Fruit fly (Drosophila melanogaster) whole organism, embryonic: Measurements from ENCODE around the gene CG11679.
A peak's percentile ranks its signal among the peaks of the same experiment; 100 is the strongest.

Experiments
- Aef1 ChIP-seq: fragments of 200-800 bp; sonication (Bioruptor generic); IDR thresholded peaks from 3 replicates; pipeline ENCODE4 v1.3.6; 2022; ENCODE audit warnings: missing biosample characterization, missing genetic modification characterization
- Asciz ChIP-seq: fragments of 200-800 bp; sonication (Bioruptor generic); optimal IDR thresholded peaks from 2 replicates; lab custom pipeline; 2017; ENCODE audit warnings: missing biosample characterization, mild to moderate bottlenecking, missing genetic modification characterization, missing genetic modification reagents
- CG10147 ChIP-seq: fragments of 200-800 bp; sonication (Bioruptor generic); optimal IDR thresholded peaks from 2 replicates; lab custom pipeline; 2019; ENCODE audit warnings: missing biosample characterization, mild to moderate bottlenecking, missing genetic modification characterization, moderate library complexity
- CG11085 ChIP-seq: fragments of 200-800 bp; sonication (Bioruptor generic); IDR thresholded peaks from 2 replicates; pipeline ENCODE4 v1.3.6; 2022; ENCODE audit warnings: missing biosample characterization, missing genetic modification characterization
- CG14014 ChIP-seq: fragments of 200-800 bp; sonication (Bioruptor generic); IDR thresholded peaks from 2 replicates; pipeline ENCODE4 v1.3.6; 2022; ENCODE audit warnings: missing biosample characterization, missing genetic modification characterization
- CG14860 ChIP-seq: fragments of 200-800 bp; sonication (Bioruptor generic); IDR thresholded peaks from 3 replicates; pipeline ENCODE4 v1.3.6; 2022; ENCODE audit warnings: missing biosample characterization, missing genetic modification characterization; ENCODE audit not compliant: partially characterized antibody
- CG1529 ChIP-seq: fragments of 200-800 bp; sonication (Bioruptor generic); optimal IDR thresholded peaks from 3 replicates; lab custom pipeline; 2018; ENCODE audit warnings: missing biosample characterization, missing genetic modification characterization
- CG15696 ChIP-seq: fragments of 200-800 bp; sonication (Bioruptor generic); optimal IDR thresholded peaks from 2 replicates; lab custom pipeline; 2019; ENCODE audit warnings: missing biosample characterization, mild to moderate bottlenecking, missing genetic modification characterization, moderate library complexity
- CG17186 ChIP-seq: fragments of 200-800 bp; sonication (Bioruptor generic); optimal IDR thresholded peaks from 3 replicates; lab custom pipeline; 2017; ENCODE audit warnings: missing biosample characterization, missing genetic modification reagents, missing genetic modification characterization
- CG1792 ChIP-seq: fragments of 200-800 bp; sonication (Bioruptor generic); optimal IDR thresholded peaks from 2 replicates; lab custom pipeline; 2016; ENCODE audit warnings: missing biosample characterization, missing genetic modification characterization
- CG2875 ChIP-seq: fragments of 200-800 bp; sonication (Bioruptor generic); optimal IDR thresholded peaks from 2 replicates; lab custom pipeline; 2017; ENCODE audit warnings: missing biosample characterization, mild to moderate bottlenecking, missing genetic modification characterization, missing genetic modification reagents
- CG3163 ChIP-seq: fragments of 200-800 bp; sonication (Bioruptor generic); optimal IDR thresholded peaks from 3 replicates; lab custom pipeline; 2016; ENCODE audit warnings: missing biosample characterization, missing genetic modification characterization
- CG3838 ChIP-seq: fragments of 200-800 bp; sonication (Bioruptor generic); optimal IDR thresholded peaks from 3 replicates; lab custom pipeline; 2016; ENCODE audit warnings: missing biosample characterization, missing genetic modification characterization
- CG4730 ChIP-seq: fragments of 200-800 bp; sonication (Bioruptor generic); IDR thresholded peaks from 2 replicates; pipeline ENCODE4 v1.3.6; 2022; ENCODE audit warnings: missing biosample characterization, missing genetic modification characterization
- CG7928 ChIP-seq: fragments of 200-800 bp; sonication (Bioruptor generic); optimal IDR thresholded peaks from 2 replicates; lab custom pipeline; 2017; ENCODE audit warnings: missing biosample characterization, mild to moderate bottlenecking, missing genetic modification characterization
- CG9437 ChIP-seq: fragments of 200-800 bp; sonication (Bioruptor generic); optimal IDR thresholded peaks from 2 replicates; lab custom pipeline; 2018; ENCODE audit warnings: missing biosample characterization, mild to moderate bottlenecking, missing genetic modification characterization
- Dad ChIP-seq: fragments of 200-800 bp; sonication (Bioruptor generic); optimal IDR thresholded peaks from 3 replicates; lab custom pipeline; 2016; ENCODE audit warnings: missing biosample characterization, missing genetic modification characterization
- Doc2 ChIP-seq: fragments of 200-800 bp; sonication (Bioruptor generic); IDR thresholded peaks from 2 replicates; pipeline ENCODE4 v1.3.6; 2022; ENCODE audit warnings: missing biosample characterization, missing genetic modification characterization
- Dref ChIP-seq: fragments of 200-800 bp; sonication (Bioruptor generic); IDR thresholded peaks from 2 replicates; pipeline ENCODE4 v1.3.6; 2022; ENCODE audit warnings: missing biosample characterization, missing genetic modification characterization
- Ets65A ChIP-seq: fragments of 200-800 bp; sonication (Bioruptor generic); peaks from one replicate; lab custom pipeline; 2016; ENCODE audit warnings: missing biosample characterization, missing genetic modification characterization
- Lpt ChIP-seq: fragments of >200 bp; optimal IDR thresholded peaks from 2 replicates; lab custom pipeline; 2018; ENCODE audit warnings: missing biosample characterization, missing genetic modification characterization
- Oli ChIP-seq: fragments of 200-800 bp; sonication (Bioruptor generic); optimal IDR thresholded peaks from 2 replicates; lab custom pipeline; 2018; ENCODE audit warnings: missing biosample characterization, mild to moderate bottlenecking, missing genetic modification characterization, moderate library complexity
- PHDP ChIP-seq: fragments of 200-800 bp; sonication (Bioruptor generic); optimal IDR thresholded peaks from 3 replicates; lab custom pipeline; 2018; ENCODE audit warnings: missing biosample characterization, mild to moderate bottlenecking, missing genetic modification characterization, moderate library complexity
- Scr ChIP-seq: fragments of 200-800 bp; sonication (Bioruptor generic); IDR thresholded peaks from 2 replicates; pipeline ENCODE4 v1.3.6; 2022; ENCODE audit warnings: missing biosample characterization, missing genetic modification characterization; ENCODE audit not compliant: partially characterized antibody
- Side ChIP-seq: fragments of 200-800 bp; sonication (Bioruptor generic); optimal IDR thresholded peaks from 2 replicates; lab custom pipeline; 2016; ENCODE audit warnings: missing biosample characterization, missing genetic modification characterization
- Sry-β ChIP-seq: fragments of 200-800 bp; sonication (Bioruptor generic); optimal IDR thresholded peaks from 2 replicates; lab custom pipeline; 2018; ENCODE audit warnings: missing biosample characterization, mild to moderate bottlenecking, missing genetic modification characterization, moderate library complexity
- Stat92E ChIP-seq, 3 experiments: fragments of >200 bp in 2 of 3; fragments of 200-800 bp in 1 of 3; sonication (Bioruptor generic) in 1 of 3; optimal IDR thresholded peaks; 2 replicates each; lab custom pipeline; 2017 to 2019; ENCODE audit warnings: missing biosample characterization in 3 of 3, missing genetic modification characterization in 3 of 3, mild to moderate bottlenecking in 1 of 3, moderate library complexity in 1 of 3
- Taf1 ChIP-seq: fragments of 200-800 bp; sonication (Bioruptor generic); IDR thresholded peaks from 2 replicates; pipeline ENCODE4 v1.3.6; 2022; ENCODE audit warnings: missing biosample characterization, missing genetic modification characterization
- Vsx1 ChIP-seq: fragments of 200-800 bp; sonication (Bioruptor generic); optimal IDR thresholded peaks from 2 replicates; lab custom pipeline; 2017; ENCODE audit warnings: missing biosample characterization, mild to moderate bottlenecking, missing genetic modification characterization, missing genetic modification reagents
- ab ChIP-seq: fragments of 200-800 bp; sonication (Bioruptor generic); optimal IDR thresholded peaks from 2 replicates; lab custom pipeline; 2016; ENCODE audit warnings: missing biosample characterization, missing genetic modification characterization
- az2 ChIP-seq: fragments of 200-800 bp; sonication (Bioruptor generic); optimal IDR thresholded peaks from 3 replicates; lab custom pipeline; 2016; ENCODE audit warnings: missing biosample characterization, missing genetic modification characterization
- dan ChIP-seq: fragments of 200-800 bp; sonication (Bioruptor generic); IDR thresholded peaks from 2 replicates; pipeline ENCODE4 v1.3.6; 2022; ENCODE audit warnings: missing biosample characterization, missing genetic modification characterization
- emc ChIP-seq: fragments of 200-800 bp; sonication (Bioruptor generic); optimal IDR thresholded peaks from 2 replicates; lab custom pipeline; 2016; ENCODE audit warnings: missing biosample characterization, missing genetic modification characterization
- ewg ChIP-seq: fragments of 200-800 bp; sonication (Bioruptor generic); optimal IDR thresholded peaks from 3 replicates; lab custom pipeline; 2017; ENCODE audit warnings: mild to moderate bottlenecking, missing biosample characterization, missing genetic modification reagents, missing genetic modification characterization
- fd102C ChIP-seq: fragments of 200-800 bp; sonication (Bioruptor generic); optimal IDR thresholded peaks from 2 replicates; lab custom pipeline; 2018; ENCODE audit warnings: missing biosample characterization, mild to moderate bottlenecking, missing genetic modification characterization, moderate library complexity
- gce ChIP-seq: fragments of 200-800 bp; sonication (Bioruptor generic); IDR thresholded peaks from 3 replicates; pipeline ENCODE4 v1.3.6; 2022; ENCODE audit warnings: missing biosample characterization, missing genetic modification characterization
- ind ChIP-seq: fragments of 200-800 bp; sonication (Bioruptor generic); optimal IDR thresholded peaks from 3 replicates; lab custom pipeline; 2016; ENCODE audit warnings: missing biosample characterization, missing genetic modification characterization
- inv ChIP-seq: fragments of 200-800 bp; sonication (Bioruptor generic); IDR thresholded peaks from 2 replicates; pipeline ENCODE4 v1.3.6; 2022; ENCODE audit warnings: missing biosample characterization, missing genetic modification characterization; ENCODE audit not compliant: partially characterized antibody
- jumu ChIP-seq: fragments of 200-800 bp; sonication (Bioruptor generic); optimal IDR thresholded peaks from 3 replicates; lab custom pipeline; 2016; ENCODE audit warnings: missing biosample characterization, missing genetic modification characterization
- kah ChIP-seq: fragments of 200-800 bp; sonication (Bioruptor generic); optimal IDR thresholded peaks from 2 replicates; lab custom pipeline; 2018; ENCODE audit warnings: missing biosample characterization, mild to moderate bottlenecking, missing genetic modification characterization
- kni ChIP-seq: fragments of 200-800 bp; sonication (Bioruptor generic); optimal IDR thresholded peaks from 3 replicates; lab custom pipeline; 2017; ENCODE audit warnings: mild to moderate bottlenecking, missing biosample characterization, missing genetic modification reagents, missing genetic modification characterization
- lilli ChIP-seq: fragments of 200-800 bp; sonication (Bioruptor generic); optimal IDR thresholded peaks from 3 replicates; lab custom pipeline; 2016; ENCODE audit warnings: missing biosample characterization, missing genetic modification characterization
- lola ChIP-seq, 3 experiments: fragments of >200 bp in 2 of 3; fragments of 200-800 bp in 1 of 3; sonication (Bioruptor generic) in 1 of 3; optimal IDR thresholded peaks; 2 replicates each; lab custom pipeline; 2017 to 2019; ENCODE audit warnings: missing biosample characterization in 3 of 3, missing genetic modification characterization in 3 of 3, mild to moderate bottlenecking in 1 of 3, moderate library complexity in 1 of 3
- nom ChIP-seq: fragments of 200-800 bp; sonication (Bioruptor generic); optimal IDR thresholded peaks from 2 replicates; lab custom pipeline; 2017; ENCODE audit warnings: missing biosample characterization, missing genetic modification characterization, mild to moderate bottlenecking, moderate library complexity, missing genetic modification reagents
- oc ChIP-seq: fragments of 200-800 bp; sonication (Bioruptor generic); optimal IDR thresholded peaks from 2 replicates; lab custom pipeline; 2018; ENCODE audit warnings: missing biosample characterization, mild to moderate bottlenecking, missing genetic modification characterization, moderate library complexity
- onecut ChIP-seq: fragments of 200-800 bp; sonication (Bioruptor generic); IDR thresholded peaks from 2 replicates; pipeline ENCODE4 v1.3.6; 2022; ENCODE audit warnings: missing biosample characterization, missing genetic modification characterization
- phol ChIP-seq: fragments of 200-800 bp; sonication (Bioruptor generic); optimal IDR thresholded peaks from 3 replicates; lab custom pipeline; 2018; ENCODE audit warnings: missing biosample characterization, mild to moderate bottlenecking, missing genetic modification characterization, moderate library complexity
- pnt ChIP-seq: fragments of 200-800 bp; sonication (Bioruptor generic); optimal IDR thresholded peaks from 3 replicates; lab custom pipeline; 2016; ENCODE audit warnings: missing biosample characterization, missing genetic modification characterization
- prd ChIP-seq, 3 experiments: fragments of >200 bp in 2 of 3; fragments of 200-800 bp in 1 of 3; sonication (Bioruptor generic) in 1 of 3; optimal IDR thresholded peaks in 2 of 3; IDR thresholded peaks in 1 of 3; 2 replicates in 2 of 3; 3 replicates in 1 of 3; pipeline versions ENCODE4 v1.3.6 to Lab custom; 2017 to 2022; ENCODE audit warnings: missing biosample characterization in 1 of 3, missing genetic modification characterization in 1 of 3
- ro ChIP-seq: fragments of 200-800 bp; sonication (Bioruptor generic); IDR thresholded peaks from 2 replicates; pipeline ENCODE4 v1.3.6; 2022; ENCODE audit warnings: missing biosample characterization, missing genetic modification characterization

The CG11679 gene

DNA sequence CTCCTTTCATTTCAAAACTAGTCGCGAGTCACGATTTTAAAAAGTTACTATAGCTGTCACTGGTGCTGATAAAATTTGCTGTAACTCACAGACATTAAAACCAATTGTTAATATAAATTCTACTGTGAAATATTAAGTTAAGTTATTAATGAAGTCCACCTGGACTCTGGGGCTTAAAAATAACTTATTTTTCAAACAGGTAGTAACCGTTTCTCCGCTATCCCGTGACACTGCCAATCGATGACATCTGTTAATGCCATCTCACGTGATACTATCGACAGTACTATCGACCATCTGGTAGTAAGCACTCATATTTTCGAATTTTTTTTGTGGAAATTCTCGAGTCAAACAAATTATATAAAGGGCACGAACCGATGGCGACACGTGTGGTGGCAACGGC, 4.8 kb downstream of the CG11679 start, which contains the start of the genes CG12379 and MagR (continued):
- TF ChIP-seq CG2875 (no peak), pnt (GFP tag; lab: Kevin White, UChicago) (peak; percentile 36), Scr (GFP tag; lab: Robert Waterston, UW) (peak; percentile 83), Taf1 (peak; percentile 30; the same call in 1 of the 2 replicates), lilli (GFP tag; lab: Kevin White, UChicago) (peak; percentile 82), CG11085 (GFP tag; lab: Robert Waterston, UW) (no peak; the same call in 1 of the 2 replicates), CG14860 (GFP tag; lab: Robert Waterston, UW) (peak; percentile 77), CG3163 (no peak), CG10147 (GFP tag; lab: Kevin White, UChicago) (peak; percentile 69), Dref (GFP tag; lab: Robert Waterston, UW) (peak; percentile 69), ind (GFP tag; lab: Kevin White, UChicago) (peak; percentile 62), oc (tag; lab: Kevin White, UChicago) (no peak), onecut (GFP tag; lab: Robert Waterston, UW) (no peak), nom (GFP tag; lab: Kevin White, UChicago) (peak; percentile 28), CG7928 (GFP tag; lab: Kevin White, UChicago) (peak; percentile 10), Aef1 (peak; percentile 39; the same call in 2 of the 3 replicates), Vsx1 (GFP tag; lab: Kevin White, UChicago) (no peak), Lpt (no peak), az2 (GFP tag; lab: Kevin White, UChicago) (peak; percentile 31), Ets65A (peak; percentile 71), Doc2 (GFP tag; lab: Robert Waterston, UW) (no peak), Side (peak; percentile 62), kni (GFP tag; lab: Kevin White, UChicago) (peak; percentile 43), emc (peak; percentile 9), Asciz (GFP tag; lab: Kevin White, UChicago) (no peak), CG1792 (GFP tag; lab: Kevin White, UChicago) (no peak), jumu (GFP tag; lab: Kevin White, UChicago) (peak; percentile 52), CG4730 (GFP tag; lab: Robert Waterston, UW) (no peak), Stat92E (GFP tag; optimal IDR thresholded peaks at IDR 0.05; lab: Kevin White, UChicago) (no peak), Oli (tag; lab: Kevin White, UChicago) (no peak), lola (GFP tag; optimal IDR thresholded peaks at IDR 0.05; lab: Kevin White, UChicago) (peak in 1 of 3 experiments; percentile 53), Dad (GFP tag; lab: Kevin White, UChicago) (peak; percentile 48), phol (peak; percentile 74), CG17186 (GFP tag; lab: Kevin White, UChicago) (peak; percentile 7), ewg (no peak), fd102C (GFP tag; lab: Kevin White, UChicago) (no peak), kah (GFP tag; lab: Kevin White, UChicago) (peak; percentile 6), PHDP (tag; lab: Kevin White, UChicago) (peak; percentile 30), Sry-β (peak; percentile 87), CG3838 (no peak), gce (no peak), CG14014 (GFP tag; lab: Robert Waterston, UW) (peak; percentile 36; the same call in 1 of the 2 replicates), CG1529 (no peak), CG9437 (GFP tag; lab: Kevin White, UChicago) (peak; percentile 16), prd (optimal IDR thresholded peaks at IDR 0.05; lab: Kevin White, UChicago) (no peak), prd (GFP tag; IDR thresholded peaks at IDR 0.05; lab: Robert Waterston, UW) (peak; percentile 70), dan (GFP tag; lab: Robert Waterston, UW) (no peak), CG15696 (peak; percentile 59), ro (GFP tag; lab: Robert Waterston, UW) (0 out of 2 replicates have a peak, but pooled peaks have one; percentile 14), inv (GFP tag; lab: Robert Waterston, UW) (peak; percentile 78), ab (GFP tag; lab: Kevin White, UChicago) (no peak)
